Worm (Caenorhabditis elegans) whole organism, L3 larva: ENCODE results near the gene gldi-3.

Experiments
- R02D3.7 ChIP-seq: fragments of 150-350 bp; optimal IDR thresholded peaks from 2 replicates; lab custom pipeline; 2014; ENCODE audit warnings: missing biosample characterization, missing genetic modification characterization
- ZK546.5 ChIP-seq: sonication (generic microtip); optimal IDR thresholded peaks from 2 replicates; lab custom pipeline; 2017; ENCODE audit warnings: missing biosample characterization, missing genetic modification characterization
- ama-1 ChIP-seq: fragments of 150-350 bp; optimal IDR thresholded peaks from 2 replicates; lab custom pipeline; 2018
- ceh-16 ChIP-seq: sonication (generic microtip); optimal IDR thresholded peaks from 2 replicates; lab custom pipeline; 2017; ENCODE audit warnings: missing biosample characterization, missing genetic modification characterization
- ceh-28 ChIP-seq: fragments of 150-350 bp; optimal IDR thresholded peaks from 2 replicates; lab custom pipeline; 2014; ENCODE audit warnings: missing biosample characterization, missing genetic modification reagents, missing genetic modification characterization
- ceh-9 ChIP-seq: sonication (generic microtip); optimal IDR thresholded peaks from 2 replicates; lab custom pipeline; 2018; ENCODE audit warnings: missing biosample characterization, missing genetic modification characterization
- daf-12 ChIP-seq: fragments of 150-350 bp; optimal IDR thresholded peaks from 2 replicates; lab custom pipeline; 2014; ENCODE audit warnings: missing biosample characterization, missing genetic modification reagents, missing genetic modification characterization
- egl-27 ChIP-seq: sonication (generic microtip); optimal IDR thresholded peaks from 4 replicates; lab custom pipeline; 2017; ENCODE audit warnings: missing biosample characterization, missing genetic modification reagents, missing genetic modification characterization
- egl-5 ChIP-seq: fragments of 150-350 bp; optimal IDR thresholded peaks from 2 replicates; lab custom pipeline; 2017; ENCODE audit warnings: missing biosample characterization, missing genetic modification reagents, missing genetic modification characterization, inconsistent platforms
- elt-1 ChIP-seq: fragments of 150-350 bp; optimal IDR thresholded peaks from 2 replicates; lab custom pipeline; 2014; ENCODE audit warnings: missing biosample characterization, missing genetic modification characterization
- elt-2 ChIP-seq: sonication (generic microtip); optimal IDR thresholded peaks from 2 replicates; lab custom pipeline; 2016; ENCODE audit warnings: missing genetic modification reagents, mild to moderate bottlenecking, missing genetic modification characterization, missing compliant biosample characterization
- elt-3 ChIP-seq, 3 experiments: fragments of 150-350 bp in 1 of 3; sonication (generic microtip) in 2 of 3; optimal IDR thresholded peaks; 2 replicates in 2 of 3; 4 replicates in 1 of 3; lab custom pipeline; 2014 to 2017; ENCODE audit warnings: missing biosample characterization in 3 of 3, missing genetic modification characterization in 3 of 3
- eor-1 ChIP-seq, 2 experiments: fragments of 150-350 bp; optimal IDR thresholded peaks; 2 replicates each; lab custom pipeline; 2014 to 2018; ENCODE audit warnings: missing biosample characterization in 2 of 2, missing genetic modification characterization in 2 of 2
- fkh-10 ChIP-seq: sonication (generic microtip); optimal IDR thresholded peaks from 2 replicates; lab custom pipeline; 2017; ENCODE audit warnings: missing biosample characterization, missing genetic modification reagents, missing genetic modification characterization
- fos-1 ChIP-seq: fragments of 150-350 bp; optimal IDR thresholded peaks from 2 replicates; lab custom pipeline; 2014; ENCODE audit warnings: missing biosample characterization, missing genetic modification characterization
- hmg-11 ChIP-seq: sonication (generic microtip); optimal IDR thresholded peaks from 2 replicates; lab custom pipeline; 2016; ENCODE audit warnings: missing genetic modification characterization, missing compliant biosample characterization
- lin-39 ChIP-seq: fragments of 150-350 bp; optimal IDR thresholded peaks from 2 replicates; lab custom pipeline; 2018; ENCODE audit warnings: missing biosample characterization, missing genetic modification reagents, missing genetic modification characterization
- lsy-12 ChIP-seq: sonication (generic microtip); optimal IDR thresholded peaks from 2 replicates; lab custom pipeline; 2016; ENCODE audit warnings: mild to moderate bottlenecking, missing genetic modification characterization, missing compliant biosample characterization
- mdl-1 ChIP-seq: fragments of 150-350 bp; optimal IDR thresholded peaks from 2 replicates; lab custom pipeline; 2014; ENCODE audit warnings: missing biosample characterization, missing genetic modification characterization
- mml-1 ChIP-seq: fragments of 150-350 bp; sonication (generic microtip); optimal IDR thresholded peaks from 3 replicates; lab custom pipeline; 2014; ENCODE audit warnings: missing biosample characterization, missing genetic modification characterization
- nfya-1 ChIP-seq: sonication (generic microtip); optimal IDR thresholded peaks from 2 replicates; lab custom pipeline; 2017; ENCODE audit warnings: missing genetic modification characterization, mild to moderate bottlenecking, missing compliant biosample characterization, antibody characterized with exemption, moderate library complexity; ENCODE audit not compliant: insufficient read depth
- nhr-11 ChIP-seq: fragments of 150-350 bp; optimal IDR thresholded peaks from 2 replicates; lab custom pipeline; 2014; ENCODE audit warnings: missing biosample characterization, missing genetic modification characterization
- nhr-23 ChIP-seq: fragments of 150-350 bp; optimal IDR thresholded peaks from 2 replicates; lab custom pipeline; 2014; ENCODE audit warnings: missing biosample characterization, missing genetic modification reagents, missing genetic modification characterization
- nhr-237 ChIP-seq: fragments of 150-350 bp; optimal IDR thresholded peaks from 2 replicates; lab custom pipeline; 2014; ENCODE audit warnings: missing biosample characterization, missing genetic modification characterization
- nhr-25 ChIP-seq: sonication (generic microtip); optimal IDR thresholded peaks from 2 replicates; lab custom pipeline; 2017; ENCODE audit warnings: missing biosample characterization, missing genetic modification characterization
- nhr-43 ChIP-seq: sonication (generic microtip); optimal IDR thresholded peaks from 2 replicates; lab custom pipeline; 2016; ENCODE audit warnings: mild to moderate bottlenecking, missing genetic modification characterization, missing compliant biosample characterization; ENCODE audit not compliant: poor library complexity, severe bottlenecking
- nhr-67 ChIP-seq: fragments of 150-350 bp; optimal IDR thresholded peaks from 2 replicates; lab custom pipeline; 2014; ENCODE audit warnings: missing biosample characterization, missing genetic modification characterization
- nhr-76 ChIP-seq: fragments of 150-350 bp; sonication (generic microtip); optimal IDR thresholded peaks from 5 replicates; lab custom pipeline; 2014; ENCODE audit warnings: missing biosample characterization, missing genetic modification characterization
- nhr-77 ChIP-seq: fragments of 150-350 bp; optimal IDR thresholded peaks from 2 replicates; lab custom pipeline; 2014; ENCODE audit warnings: missing biosample characterization, missing genetic modification characterization
- pha-4 ChIP-seq: fragments of 150-350 bp; optimal IDR thresholded peaks from 2 replicates; lab custom pipeline; 2014; ENCODE audit warnings: missing biosample characterization, missing genetic modification reagents, missing genetic modification characterization
- pqm-1 ChIP-seq: fragments of 150-350 bp; optimal IDR thresholded peaks from 2 replicates; lab custom pipeline; 2017; ENCODE audit warnings: missing biosample characterization, missing genetic modification characterization, inconsistent platforms
- sea-2 ChIP-seq: fragments of 150-350 bp; sonication (generic microtip); optimal IDR thresholded peaks from 4 replicates; lab custom pipeline; 2014; ENCODE audit warnings: missing biosample characterization, missing genetic modification reagents, missing genetic modification characterization
- skn-1 ChIP-seq: fragments of 150-350 bp; optimal IDR thresholded peaks from 2 replicates; lab custom pipeline; 2014; ENCODE audit warnings: missing biosample characterization, missing genetic modification characterization
- snpc-4 ChIP-seq: fragments of 150-350 bp; optimal IDR thresholded peaks from 2 replicates; lab custom pipeline; 2014; ENCODE audit warnings: missing biosample characterization, missing genetic modification characterization
- tbx-2 ChIP-seq: sonication (generic microtip); optimal IDR thresholded peaks from 2 replicates; lab custom pipeline; 2016; ENCODE audit warnings: mild to moderate bottlenecking, missing genetic modification characterization, missing compliant biosample characterization
- unc-39 ChIP-seq: sonication (generic microtip); optimal IDR thresholded peaks from 4 replicates; lab custom pipeline; 2017; ENCODE audit warnings: missing biosample characterization, missing genetic modification characterization
- unc-62 ChIP-seq: fragments of 150-350 bp; sonication (generic microtip); optimal IDR thresholded peaks from 4 replicates; lab custom pipeline; 2014; ENCODE audit warnings: missing biosample characterization, missing genetic modification reagents, missing genetic modification characterization
- zag-1 ChIP-seq: fragments of 150-350 bp; optimal IDR thresholded peaks from 2 replicates; lab custom pipeline; 2014; ENCODE audit warnings: missing biosample characterization, missing genetic modification characterization
- ztf-11 ChIP-seq: fragments of 150-350 bp; optimal IDR thresholded peaks from 2 replicates; lab custom pipeline; 2014; ENCODE audit warnings: missing biosample characterization, missing genetic modification characterization
- ztf-4 ChIP-seq: fragments of 150-350 bp; optimal IDR thresholded peaks from 2 replicates; lab custom pipeline; 2014; ENCODE audit warnings: missing biosample characterization, missing genetic modification characterization

Gene gldi-3

ce11 chrII:9289127-9289526, 9.2 kb upstream of the gldi-3 start:
- TF ChIP-seq mml-1 (tag; lab: Kevin White, UChicago) (no peak), nhr-77 (tag; lab: Kevin White, UChicago) (no peak), fkh-10 (GFP tag; lab: Kevin White, UChicago) (no peak), pqm-1 (tag; lab: Kevin White, UChicago) (no peak), ceh-16 (tag; lab: Kevin White, UChicago) (no peak), R02D3.7 (tag; lab: Kevin White, UChicago) (no peak), snpc-4 (tag; lab: Kevin White, UChicago) (no peak), tbx-2 (tag; lab: Kevin White, UChicago) (no peak), elt-1 (no peak), elt-3 (tag; optimal IDR thresholded peaks at IDR 0.05; lab: Kevin White, UChicago) (no peak), nhr-67 (tag; lab: Kevin White, UChicago) (no peak), nhr-43 (tag; lab: Kevin White, UChicago) (no peak), nfya-1 (tag; lab: Kevin White, UChicago) (no peak), elt-2 (tag; lab: Kevin White, UChicago) (no peak), mdl-1 (tag; lab: Kevin White, UChicago) (no peak), sea-2 (GFP tag; lab: Kevin White, UChicago) (no peak), lsy-12 (tag; lab: Kevin White, UChicago) (no peak), nhr-76 (tag; lab: Kevin White, UChicago) (no peak), ceh-28 (tag; lab: Kevin White, UChicago) (no peak), unc-39 (no peak)

DNA sequence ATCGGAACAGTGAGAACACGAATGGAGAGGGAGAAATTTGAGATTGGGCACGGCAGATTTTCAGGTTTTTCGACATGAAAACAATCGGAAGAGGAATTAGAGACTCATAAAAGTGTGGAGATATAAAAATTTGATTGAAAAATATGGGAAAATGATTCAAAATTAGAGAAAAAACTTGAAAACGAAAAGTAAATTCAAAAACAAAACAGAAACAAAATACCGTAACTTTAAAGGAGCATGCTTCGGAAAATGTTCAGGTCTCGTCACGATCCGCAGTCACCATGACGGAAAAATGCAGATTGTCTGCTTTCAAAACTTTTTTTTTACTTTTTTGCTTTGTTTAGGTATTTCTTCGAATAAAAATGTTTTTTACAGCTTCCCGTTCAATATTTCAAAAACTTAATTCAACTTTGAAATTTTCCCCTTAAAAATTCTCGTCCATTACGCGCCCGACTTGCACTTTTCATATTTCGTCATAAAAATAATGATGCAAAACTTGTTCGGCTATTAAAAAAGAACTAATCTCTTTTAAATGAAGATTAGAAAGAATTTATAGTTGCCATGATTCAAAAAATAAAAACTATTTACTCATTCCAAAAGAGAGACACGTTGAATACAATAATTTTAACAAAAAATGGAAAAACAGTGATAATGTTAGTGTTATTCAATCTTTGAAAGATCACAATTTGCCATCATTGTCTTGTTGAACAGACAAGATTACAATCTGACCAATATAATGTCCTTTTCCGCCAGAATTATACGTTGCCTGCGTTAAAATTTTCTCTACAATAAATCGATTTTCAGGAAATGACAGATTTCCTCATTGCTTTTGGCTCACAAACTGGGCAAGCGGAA, 5.5 kb upstream of the gldi-3 start, which contains the start of gene mtrr-1:
TSS of gene mtrr-1 (plus strand) at position 805 of the 855 bp plus-strand sequence.
- TF ChIP-seq nhr-11 (tag; lab: Kevin White, UChicago): no peak
- TF ChIP-seq ama-1 (lab: Kevin White, UChicago): peak; percentile 89
- TF ChIP-seq pqm-1 (tag; lab: Kevin White, UChicago): peak; percentile 4
- peak; percentile 34 for TF ChIP-seq lin-39 (tag; lab: Kevin White, UChicago)
- TF ChIP-seq unc-39: no peak
- TF ChIP-seq nfya-1 (tag; lab: Kevin White, UChicago): peak; percentile 55
- peak; percentile 44 for TF ChIP-seq nhr-23 (tag; lab: Kevin White, UChicago)
- no peak for TF ChIP-seq egl-27
- peak; percentile 10 for TF ChIP-seq ceh-28 (tag; lab: Kevin White, UChicago)
- TF ChIP-seq nhr-25 (tag; lab: Kevin White, UChicago): peak; percentile 38
- peak; percentile 25 for TF ChIP-seq nhr-43 (tag; lab: Kevin White, UChicago)
- no peak for TF ChIP-seq nhr-67 (tag; lab: Kevin White, UChicago)

ce11 chrII:9284358-9285170, 4.7 kb upstream of the gldi-3 start:
- TF ChIP-seq pha-4 (tag; lab: Kevin White, UChicago) (peak; percentile 71), elt-1 (no peak), nhr-237 (tag; lab: Kevin White, UChicago) (no peak), skn-1 (tag; lab: Kevin White, UChicago) (no peak), nfya-1 (tag; lab: Kevin White, UChicago) (peak; percentile 81), unc-62 (no peak), ztf-11 (tag; lab: Kevin White, UChicago) (no peak), nhr-25 (tag; lab: Kevin White, UChicago) (peak; percentile 19), elt-3 (tag; optimal IDR thresholded peaks at IDR 0.05; lab: Kevin White, UChicago) (no peak), nhr-23 (tag; lab: Kevin White, UChicago) (no peak), lsy-12 (tag; lab: Kevin White, UChicago) (no peak), hmg-11 (no peak), ama-1 (lab: Kevin White, UChicago) (peak; percentile 19), ceh-9 (no peak), ceh-28 (tag; lab: Kevin White, UChicago) (no peak), ztf-4 (tag; lab: Kevin White, UChicago) (peak; percentile 34), egl-5 (tag; lab: Kevin White, UChicago) (no peak), mdl-1 (tag; lab: Kevin White, UChicago) (no peak), daf-12 (no peak), elt-2 (tag; lab: Kevin White, UChicago) (peak; percentile 19), snpc-4 (tag; lab: Kevin White, UChicago) (no peak), unc-39 (no peak), fkh-10 (GFP tag; lab: Kevin White, UChicago) (no peak), eor-1 (tag; optimal IDR thresholded peaks at IDR 0.05; lab: Kevin White, UChicago) (no peak), zag-1 (tag; lab: Kevin White, UChicago) (no peak), mml-1 (tag; lab: Kevin White, UChicago) (no peak), lin-39 (tag; lab: Kevin White, UChicago) (no peak), ZK546.5 (tag; lab: Kevin White, UChicago) (no peak), nhr-43 (tag; lab: Kevin White, UChicago) (no peak), nhr-67 (tag; lab: Kevin White, UChicago) (no peak), nhr-11 (tag; lab: Kevin White, UChicago) (no peak), fos-1 (tag; lab: Kevin White, UChicago) (no peak), R02D3.7 (tag; lab: Kevin White, UChicago) (no peak), tbx-2 (tag; lab: Kevin White, UChicago) (no peak), ceh-16 (tag; lab: Kevin White, UChicago) (no peak)
